Fruit fly (Drosophila melanogaster) whole organism, adult: ENCODE results near the gene CycE.

Experiments used
- Clk ChIP-seq: fragments of 200-800 bp; sonication (Bioruptor generic); optimal IDR thresholded peaks from 2 replicates; lab custom pipeline; 2017; ENCODE audit warnings: missing biosample characterization, missing genetic modification characterization
- ovo ChIP-seq: fragments of 200-800 bp; sonication (Bioruptor generic); optimal IDR thresholded peaks from 2 replicates; lab custom pipeline; 2016; ENCODE audit warnings: missing biosample characterization, missing genetic modification characterization

DNA sequence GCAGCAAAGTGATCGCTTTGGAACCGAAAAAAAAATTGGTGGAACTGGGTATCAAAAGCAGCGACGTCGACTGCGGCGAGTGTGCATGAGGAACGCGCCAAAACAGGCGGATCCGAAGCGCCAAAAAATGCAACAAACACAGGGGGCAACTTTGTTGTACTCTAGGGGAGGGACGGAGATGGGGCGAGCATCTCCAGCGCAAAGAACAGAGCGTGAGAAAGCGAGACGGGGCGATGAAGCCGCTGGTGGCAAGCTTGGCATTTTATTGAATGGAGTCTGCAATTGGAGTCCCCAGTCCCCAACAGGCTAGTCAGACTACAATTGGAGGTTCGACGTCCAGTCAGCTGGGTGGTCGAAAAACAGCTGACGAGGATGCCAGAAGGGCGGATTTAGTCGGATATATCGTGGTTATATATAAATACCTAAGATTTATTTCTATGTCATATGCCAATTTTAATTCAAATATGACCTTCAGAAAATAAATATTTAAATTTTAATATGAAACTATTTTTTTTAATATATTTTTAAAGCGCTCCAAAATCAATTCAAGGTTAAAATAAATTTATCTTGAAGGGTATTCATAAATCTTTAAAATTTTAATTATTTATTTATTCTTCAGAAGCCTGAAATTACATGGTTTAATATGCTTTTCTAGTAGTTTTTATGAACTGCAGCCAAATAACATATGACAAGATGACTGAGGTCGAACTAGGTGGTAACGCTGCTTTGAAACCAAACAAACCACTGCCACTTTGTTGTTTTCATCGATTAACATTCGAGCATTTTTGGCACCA, 1.2 kb downstream of the CycE start:
- TF ChIP-seq ovo (GFP tag; lab: Kevin White, UChicago) (peak; percentile 21), Clk (GFP tag; lab: Kevin White, UChicago) (peak; percentile 19)
